Worm (Caenorhabditis elegans) whole organism, L4/young adult: ENCODE measurements around the gene R102.11.

ENCODE experiments used
- dao-5 ChIP-seq: sonication (generic microtip); optimal IDR thresholded peaks from 2 replicates; lab custom pipeline; 2016; ENCODE audit warnings: missing genotype, missing genetic modification characterization, moderate library complexity, missing compliant biosample characterization
- him-1 ChIP-seq: sonication (generic microtip); optimal IDR thresholded peaks from 2 replicates; lab custom pipeline; 2016; ENCODE audit warnings: missing genotype, missing genetic modification reagents, missing genetic modification characterization, missing compliant biosample characterization

DNA sequence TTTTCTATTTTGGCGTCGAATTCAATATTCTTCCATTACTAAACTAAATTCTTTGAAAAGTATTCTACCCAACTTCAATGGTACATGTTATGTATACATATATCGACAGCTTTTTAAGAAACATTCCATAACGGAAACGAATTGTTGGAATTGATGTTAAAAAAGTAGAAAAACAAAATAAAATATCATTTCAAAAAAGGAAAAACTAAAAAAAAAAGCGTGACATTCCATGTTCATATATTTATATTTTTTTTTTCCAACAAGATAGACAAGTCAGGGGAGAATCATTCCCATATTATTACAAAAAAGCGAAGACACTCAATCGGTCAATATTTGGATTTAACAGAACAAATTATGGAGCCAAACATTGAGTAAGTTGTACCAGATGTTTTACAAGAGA lies 5.6 kb upstream of the R102.11 start, which contains the start of gene R102.10:
- no peak for TF ChIP-seq him-1
- TF ChIP-seq dao-5: no peak
